Worm (Caenorhabditis elegans) whole organism, young adult: ENCODE measurements around the gene srv-26.

Experiments
- C17E4.6 ChIP-seq: fragments of 200-800 bp; sonication (Bioruptor generic); IDR thresholded peaks from 2 replicates; pipeline ENCODE4 v1.3.6; 2022; ENCODE audit warnings: missing genetic modification reagents, missing genetic modification characterization, missing compliant biosample characterization
- Y79H2A.3 ChIP-seq: fragments of 200-800 bp; sonication (Bioruptor generic); conservative IDR thresholded peaks from 2 replicates; pipeline ENCODE4 v1.3.6; 2022; ENCODE audit warnings: missing genetic modification reagents, missing genetic modification characterization, missing compliant biosample characterization
- aptf-2 ChIP-seq: fragments of 200-800 bp; sonication (Bioruptor generic); conservative IDR thresholded peaks from 2 replicates; pipeline ENCODE4 v1.3.6; 2022; ENCODE audit warnings: missing genetic modification reagents, missing genetic modification characterization, missing compliant biosample characterization
- ceh-100 ChIP-seq: fragments of 200-800 bp; sonication (Bioruptor generic); IDR thresholded peaks from 2 replicates; pipeline ENCODE4 v1.3.6; 2022; ENCODE audit warnings: missing genetic modification reagents, missing genetic modification characterization, missing compliant biosample characterization
- ceh-79 ChIP-seq: sonication (generic microtip); optimal IDR thresholded peaks from 2 replicates; lab custom pipeline; 2017; ENCODE audit warnings: mild to moderate bottlenecking, missing genetic modification characterization, missing compliant biosample characterization
- die-1 ChIP-seq: sonication (generic microtip); optimal IDR thresholded peaks from 2 replicates; lab custom pipeline; 2016; ENCODE audit warnings: missing genotype, mild to moderate bottlenecking, missing genetic modification characterization, missing compliant biosample characterization
- egl-44 ChIP-seq: fragments of 200-800 bp; sonication (Bioruptor generic); IDR thresholded peaks from 2 replicates; pipeline ENCODE4 v1.3.6; 2022; ENCODE audit warnings: missing genetic modification reagents, missing genetic modification characterization, missing compliant biosample characterization
- egrh-3 ChIP-seq: fragments of 200-800 bp; sonication (Bioruptor generic); IDR thresholded peaks from 2 replicates; pipeline ENCODE4 v1.3.6; 2022; ENCODE audit warnings: missing genetic modification reagents, missing genetic modification characterization, missing compliant biosample characterization
- ets-4 ChIP-seq: fragments of 200-800 bp; sonication (Bioruptor generic); optimal IDR thresholded peaks from 2 replicates; lab custom pipeline; 2018; ENCODE audit warnings: mild to moderate bottlenecking, missing genetic modification characterization, missing compliant biosample characterization
- hrde-1 ChIP-seq: sonication (generic microtip); optimal IDR thresholded peaks from 2 replicates; lab custom pipeline; 2016; ENCODE audit warnings: missing genetic modification characterization, mild to moderate bottlenecking, missing compliant biosample characterization, moderate library complexity, missing genotype, missing genetic modification reagents, borderline replicate concordance
- lir-1 ChIP-seq: fragments of 200-800 bp; sonication (Bioruptor generic); conservative IDR thresholded peaks from 2 replicates; pipeline ENCODE4 v1.3.6; 2022; ENCODE audit warnings: missing genetic modification reagents, missing genetic modification characterization, missing compliant biosample characterization
- nhr-80 ChIP-seq: sonication (generic microtip); optimal IDR thresholded peaks from 2 replicates; lab custom pipeline; 2016; ENCODE audit warnings: missing genetic modification characterization, missing compliant biosample characterization
- pha-4 ChIP-seq: fragments of 150-350 bp; sonication (generic microtip); optimal IDR thresholded peaks from 2 replicates; lab custom pipeline; 2014; ENCODE audit warnings: missing biosample characterization, missing genetic modification reagents, missing genetic modification characterization
- ztf-28 ChIP-seq: fragments of 200-800 bp; sonication (Bioruptor generic); IDR thresholded peaks from 2 replicates; pipeline ENCODE4 v1.3.6; 2022; ENCODE audit warnings: missing genetic modification reagents, missing genetic modification characterization, missing compliant biosample characterization

DNA sequence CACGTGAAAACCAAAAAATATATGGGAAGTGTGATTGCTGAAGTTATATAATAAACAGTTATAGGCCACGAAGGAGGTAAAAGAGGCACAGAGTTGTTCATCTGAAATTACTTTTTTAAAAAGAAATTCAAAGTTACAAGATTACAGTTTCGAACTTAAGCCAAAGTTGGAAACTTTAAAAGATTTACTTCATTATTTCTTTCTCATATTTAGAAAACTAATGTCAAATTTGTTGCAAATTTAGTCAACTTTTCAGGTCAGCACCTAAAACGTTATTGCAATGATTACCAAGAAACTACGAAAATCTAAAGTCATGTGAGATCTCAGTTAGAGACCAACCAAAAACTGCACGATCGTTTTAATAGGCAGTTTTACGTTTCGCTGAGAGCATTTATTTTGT is 2.0 kb upstream of the srv-26 start, which contains the start of gene srv-25:
- TF ChIP-seq egrh-3 (GFP tag; lab: Robert Waterston, UW) = no peak
- TF ChIP-seq hrde-1 (tag; lab: Kevin White, UChicago) = no peak
- TF ChIP-seq aptf-2 (GFP tag; lab: Robert Waterston, UW) = no peak
- TF ChIP-seq lir-1 = no peak
- no peak for TF ChIP-seq ceh-79 (tag; lab: Kevin White, UChicago)
- TF ChIP-seq nhr-80 (tag; lab: Kevin White, UChicago) = no peak
- no peak for TF ChIP-seq ztf-28 (GFP tag; lab: Robert Waterston, UW)
- no peak for TF ChIP-seq die-1 (tag; lab: Kevin White, UChicago)
- TF ChIP-seq Y79H2A.3 (GFP tag; lab: Robert Waterston, UW) = no peak
- TF ChIP-seq egl-44 = no peak
- no peak for TF ChIP-seq ceh-100
- no peak for TF ChIP-seq C17E4.6 (GFP tag; lab: Robert Waterston, UW)
- TF ChIP-seq pha-4 = no peak
- TF ChIP-seq ets-4 (GFP tag; lab: Kevin White, UChicago) = no peak
